Worm (Caenorhabditis elegans) whole organism, L4/young adult: ENCODE results near the gene emb-9.

Experiments used
- W03F9.2 ChIP-seq: fragments of 150-350 bp; optimal IDR thresholded peaks from 2 replicates; lab custom pipeline; 2014; ENCODE audit warnings: missing biosample characterization, missing genetic modification characterization
- dao-5 ChIP-seq: sonication (generic microtip); optimal IDR thresholded peaks from 2 replicates; lab custom pipeline; 2016; ENCODE audit warnings: missing genotype, missing genetic modification characterization, moderate library complexity, missing compliant biosample characterization
- him-1 ChIP-seq: sonication (generic microtip); optimal IDR thresholded peaks from 2 replicates; lab custom pipeline; 2016; ENCODE audit warnings: missing genotype, missing genetic modification reagents, missing genetic modification characterization, missing compliant biosample characterization

- TF ChIP-seq him-1 (tag; lab: Kevin White, UChicago) (no peak), dao-5 (no peak), W03F9.2 (tag; lab: Kevin White, UChicago) (no peak)
Measured at ce11 chrIII:9359060-9359459, 14.8 kb upstream of the emb-9 start, which contains the start of gene K04H4.5.
